Fruit fly (Drosophila melanogaster) whole organism: Measurements from ENCODE around the gene per.

Experiments used
- EcR ChIP-seq, 2 experiments: fragments of >200 bp; optimal IDR thresholded peaks; 2 replicates each; lab custom pipeline; 2017; ENCODE audit warnings: missing biosample characterization in 2 of 2, missing genetic modification characterization in 2 of 2, missing genetic modification reagents in 2 of 2
- psq ChIP-seq: fragments of >200 bp; optimal IDR thresholded peaks from 2 replicates; lab custom pipeline; 2017
- usp ChIP-seq: fragments of >200 bp; optimal IDR thresholded peaks from 2 replicates; lab custom pipeline; 2017; ENCODE audit warnings: missing biosample characterization, missing genetic modification characterization, mixed read lengths

DNA sequence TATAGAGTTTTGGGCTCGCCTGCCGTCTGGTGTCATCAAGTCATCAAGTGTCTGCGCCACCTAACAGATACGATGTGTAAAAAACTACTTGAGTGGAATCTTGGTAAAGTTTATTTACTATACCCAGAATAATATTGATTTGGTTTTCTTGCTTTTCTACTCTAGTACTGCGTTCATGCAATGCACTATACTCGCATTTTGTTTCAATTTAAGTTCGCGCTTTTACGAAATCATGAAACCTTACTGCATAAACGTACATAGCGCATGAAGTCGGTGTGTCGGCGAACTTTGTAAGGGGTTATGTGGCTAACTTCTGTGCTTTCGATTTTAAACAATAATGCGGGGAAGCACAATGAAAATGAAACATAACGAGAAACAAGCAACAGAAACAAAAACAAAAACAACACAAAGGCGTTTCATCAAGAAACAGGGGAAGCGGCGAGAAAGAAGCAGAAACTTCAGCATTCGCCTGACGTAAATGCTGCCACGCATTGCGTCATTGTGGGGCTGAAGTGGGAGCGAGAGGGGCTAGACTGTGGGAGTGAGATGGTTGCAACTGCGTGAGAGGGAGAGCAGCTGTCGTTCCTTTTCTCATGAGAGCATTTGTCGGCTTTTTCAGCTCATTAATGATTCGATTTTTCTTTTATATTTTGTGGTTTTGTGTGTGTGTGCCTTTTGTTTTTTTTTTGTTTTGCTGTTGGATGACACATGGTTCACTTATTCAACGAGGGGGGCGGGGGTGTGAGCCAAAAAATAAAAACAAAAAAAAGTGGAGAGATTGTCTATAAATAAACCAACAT, 33.1 kb upstream of the per start:
- TF ChIP-seq psq (lab: Kevin White, UChicago) (no peak), usp (GFP tag; lab: Kevin White, UChicago) (no peak), EcR (GFP tag; optimal IDR thresholded peaks at IDR 0.05; lab: Kevin White, UChicago) (no peak)
